Fruit fly (Drosophila melanogaster): Measurements from ENCODE around the gene TwdlZ.
A peak's percentile ranks its signal among the peaks of the same experiment; 100 is the strongest.

Gene TwdlZ

dm6 chrX:16781055-16781454 is 43.1 kb downstream of the TwdlZ start (continued):
- peak; percentile 30 for TF ChIP-seq Antp (GFP tag; optimal IDR thresholded peaks at IDR 0.05)
- TF ChIP-seq sd (tag; optimal IDR thresholded peaks at IDR 0.05): peak; percentile 23
- TF ChIP-seq Fer1 (GFP tag; optimal IDR thresholded peaks at IDR 0.05): peak; percentile 35
- TF ChIP-seq sug (tag; optimal IDR thresholded peaks at IDR 0.05): no peak
- no peak for TF ChIP-seq pros (GFP tag; optimal IDR thresholded peaks at IDR 0.05)
- TF ChIP-seq dpn (GFP tag; optimal IDR thresholded peaks at IDR 0.05): peak in 1 of 2 experiments; percentile 22
- TF ChIP-seq Optix (GFP tag; IDR thresholded peaks at IDR 0.05): no peak
- TF ChIP-seq pum (GFP tag; optimal IDR thresholded peaks at IDR 0.05): no peak
- peak; percentile 15 for TF ChIP-seq Hmr (GFP tag; optimal IDR thresholded peaks at IDR 0.05)
- peak; percentile 36 for TF ChIP-seq maf-S (GFP tag; optimal IDR thresholded peaks at IDR 0.05)
- peak; percentile 24 for TF ChIP-seq Side (GFP tag; optimal IDR thresholded peaks at IDR 0.05)
- TF ChIP-seq tio (GFP tag; optimal IDR thresholded peaks at IDR 0.05): no peak
- 0 out of 2 replicates have a peak, but pooled peaks have one; percentile 8 for TF ChIP-seq CG14441 (GFP tag; IDR thresholded peaks at IDR 0.05)
- TF ChIP-seq row (GFP tag; IDR thresholded peaks at IDR 0.05): peak; percentile 32; the same call in 1 of the 3 replicates
- no peak for TF ChIP-seq CG7963 (GFP tag; IDR thresholded peaks at IDR 0.05; ENCODE audit: partially characterized antibody)
- no peak for TF ChIP-seq fru (optimal IDR thresholded peaks at IDR 0.05)
- peak; percentile 0 for TF ChIP-seq Hsf (GFP tag; optimal IDR thresholded peaks at IDR 0.05)
- TF ChIP-seq CG11456 (GFP tag; IDR thresholded peaks at IDR 0.05): peak; percentile 55; the same call in 1 of the 3 replicates
- TF ChIP-seq CG32532 (GFP tag; IDR thresholded peaks at IDR 0.05): peak; percentile 44; the same call in 1 of the 2 replicates
- no peak for TF ChIP-seq CG9817 (tag; optimal IDR thresholded peaks at IDR 0.05)
- peak; percentile 21; the same call in 1 of the 2 replicates for TF ChIP-seq CG9215 (GFP tag; IDR thresholded peaks at IDR 0.05)
- TF ChIP-seq slbo (GFP tag; IDR thresholded peaks at IDR 0.05): peak; percentile 30; the same call in 1 of the 2 replicates
- peak; percentile 81 for TF ChIP-seq CG9609 (GFP tag; optimal IDR thresholded peaks at IDR 0.05)
- TF ChIP-seq CG2129 (GFP tag; IDR thresholded peaks at IDR 0.05; ENCODE audit: partially characterized antibody): no peak
- TF ChIP-seq D19B (GFP tag; optimal IDR thresholded peaks at IDR 0.05): no peak
- TF ChIP-seq CG9932 (GFP tag; IDR thresholded peaks at IDR 0.05): peak; percentile 59; the same call in 1 of the 2 replicates
- TF ChIP-seq HHEX (GFP tag; optimal IDR thresholded peaks at IDR 0.05): peak; percentile 29
- TF ChIP-seq CG17802 (tag; optimal IDR thresholded peaks at IDR 0.05): peak; percentile 11
- peak; percentile 6 for TF ChIP-seq CG2116 (GFP tag; optimal IDR thresholded peaks at IDR 0.05)
- TF ChIP-seq CG1603 (tag; optimal IDR thresholded peaks at IDR 0.05): peak; percentile 16
- TF ChIP-seq slp2 (GFP tag; optimal IDR thresholded peaks at IDR 0.05): no peak
- no peak for TF ChIP-seq run (tag; optimal IDR thresholded peaks at IDR 0.05)
- no peak for TF ChIP-seq Lpt (GFP tag; optimal IDR thresholded peaks at IDR 0.05)
- no peak for TF ChIP-seq CG15601 (tag; optimal IDR thresholded peaks at IDR 0.05)
- peak; percentile 19; the same call in 1 of the 2 replicates for TF ChIP-seq lmd (GFP tag; IDR thresholded peaks at IDR 0.05)
- no peak for TF ChIP-seq Bteb2 (GFP tag; optimal IDR thresholded peaks at IDR 0.05)
- 0 out of 3 replicates have a peak, but pooled peaks have one; percentile 10 for TF ChIP-seq CG11695 (GFP tag; IDR thresholded peaks at IDR 0.05)
- peak; percentile 34 for TF ChIP-seq CG15514 (GFP tag; optimal IDR thresholded peaks at IDR 0.05)
- TF ChIP-seq ci (GFP tag; IDR thresholded peaks at IDR 0.05): 0 out of 3 replicates have a peak, but pooled peaks have one; percentile 21
- 0 out of 3 replicates have a peak, but pooled peaks have one; percentile 33 for TF ChIP-seq otp (GFP tag; IDR thresholded peaks at IDR 0.05)
- peak; percentile 40; the same call in 1 of the 3 replicates for TF ChIP-seq CG34422 (GFP tag; IDR thresholded peaks at IDR 0.05)
- peak; percentile 46 for TF ChIP-seq CoRest (tag; optimal IDR thresholded peaks at IDR 0.05)
- peak; percentile 58 for TF ChIP-seq lab (GFP tag; optimal IDR thresholded peaks at IDR 0.05)
- peak; percentile 69 for TF ChIP-seq CG2120 (GFP tag; optimal IDR thresholded peaks at IDR 0.05)
- TF ChIP-seq Hr51 (GFP tag; optimal IDR thresholded peaks at IDR 0.05): peak; percentile 21 to 45
- peak; percentile 3 for TF ChIP-seq org-1 (GFP tag; optimal IDR thresholded peaks at IDR 0.05)
- peak; percentile 21; the same call in 1 of the 2 replicates for TF ChIP-seq sisA (GFP tag; IDR thresholded peaks at IDR 0.05)
- peak; percentile 48 for TF ChIP-seq CG14014 (GFP tag; IDR thresholded peaks at IDR 0.05)
- TF ChIP-seq chif (GFP tag; optimal IDR thresholded peaks at IDR 0.05): peak in 1 of 2 experiments; percentile 22
- TF ChIP-seq CG3281 (GFP tag; optimal IDR thresholded peaks at IDR 0.05): peak; percentile 53

Data from whole organism, embryonic.